Worm (Caenorhabditis elegans): ENCODE measurements around the gene K08H10.10.

K08H10.10 gene

DNA sequence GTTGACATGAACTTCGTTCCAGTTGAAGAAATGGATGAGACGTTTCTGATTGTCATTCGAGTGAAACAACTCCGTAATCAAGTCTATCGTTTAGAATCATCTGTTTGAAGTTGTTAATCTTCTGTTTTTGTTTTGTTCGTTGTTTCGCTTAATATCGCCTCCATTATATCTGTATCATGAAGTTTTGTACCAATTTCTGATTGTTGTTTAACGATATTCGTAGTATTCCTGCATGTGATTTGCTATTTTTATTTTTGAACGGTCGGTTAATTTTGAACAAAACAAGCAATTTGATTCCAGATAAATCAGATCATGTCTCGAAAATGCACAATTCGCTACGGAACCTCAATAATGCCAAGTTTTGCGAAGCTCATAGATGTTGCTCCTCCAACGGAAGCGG lies 18.3 kb upstream of the K08H10.10 start, which contains the start of gene C27H6.9:
C27H6.9 (plus strand) TSS at position 301 of the 400 bp plus-strand sequence.
- no peak for TF ChIP-seq hmbx-1 (tag; optimal IDR thresholded peaks at IDR 0.05)
- TF ChIP-seq B0310.2 (tag; optimal IDR thresholded peaks at IDR 0.05): no peak
- no peak for TF ChIP-seq tra-4 (tag; optimal IDR thresholded peaks at IDR 0.05)
- TF ChIP-seq tbx-11 (GFP tag; IDR thresholded peaks at IDR 0.05): no peak
- no peak for TF ChIP-seq ceh-36 (tag; optimal IDR thresholded peaks at IDR 0.05)
- TF ChIP-seq ama-1 (optimal IDR thresholded peaks at IDR 0.05): no peak

DNA sequence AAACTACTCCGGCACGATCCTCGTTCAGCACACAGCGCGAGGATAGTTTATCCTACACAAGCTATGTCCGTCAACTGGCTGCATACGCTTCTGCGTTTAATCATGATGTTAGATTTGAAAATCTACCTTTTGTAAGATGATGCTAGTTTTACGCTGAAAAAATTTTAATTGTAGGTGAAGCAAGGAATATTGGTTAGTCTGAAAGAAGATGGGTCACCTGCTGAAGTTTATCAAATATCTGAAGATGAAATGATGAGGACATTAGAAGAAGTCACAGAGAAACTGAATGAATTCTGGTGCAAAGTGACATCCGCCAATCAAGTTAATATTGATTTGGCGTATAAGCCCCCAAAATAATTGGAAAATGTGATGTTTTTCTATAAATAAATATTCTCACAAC lies 17.3 kb upstream of the K08H10.10 start:
- no peak for TF ChIP-seq pes-1 (GFP tag; IDR thresholded peaks at IDR 0.05)
- TF ChIP-seq F13C5.2 (tag; optimal IDR thresholded peaks at IDR 0.05): no peak
- no peak for TF ChIP-seq sea-1 (GFP tag; conservative IDR thresholded peaks at IDR 0.05)
- TF ChIP-seq flt-1 (GFP tag; IDR thresholded peaks at IDR 0.05): no peak
- TF ChIP-seq scrt-1 (GFP tag; IDR thresholded peaks at IDR 0.05): no peak
- TF ChIP-seq ama-1 (optimal IDR thresholded peaks at IDR 0.05): no peak
- no peak for TF ChIP-seq ceh-36 (tag; optimal IDR thresholded peaks at IDR 0.05)
- TF ChIP-seq tra-4 (tag; optimal IDR thresholded peaks at IDR 0.05): no peak
- no peak for TF ChIP-seq ceh-13 (GFP tag; optimal IDR thresholded peaks at IDR 0.05)
- no peak for TF ChIP-seq hnd-1 (tag; optimal IDR thresholded peaks at IDR 0.05)
- TF ChIP-seq tbx-37 (GFP tag; conservative IDR thresholded peaks at IDR 0.05): no peak
- no peak for TF ChIP-seq B0310.2 (tag; optimal IDR thresholded peaks at IDR 0.05)
- TF ChIP-seq ets-7 (tag; optimal IDR thresholded peaks at IDR 0.05): no peak

DNA sequence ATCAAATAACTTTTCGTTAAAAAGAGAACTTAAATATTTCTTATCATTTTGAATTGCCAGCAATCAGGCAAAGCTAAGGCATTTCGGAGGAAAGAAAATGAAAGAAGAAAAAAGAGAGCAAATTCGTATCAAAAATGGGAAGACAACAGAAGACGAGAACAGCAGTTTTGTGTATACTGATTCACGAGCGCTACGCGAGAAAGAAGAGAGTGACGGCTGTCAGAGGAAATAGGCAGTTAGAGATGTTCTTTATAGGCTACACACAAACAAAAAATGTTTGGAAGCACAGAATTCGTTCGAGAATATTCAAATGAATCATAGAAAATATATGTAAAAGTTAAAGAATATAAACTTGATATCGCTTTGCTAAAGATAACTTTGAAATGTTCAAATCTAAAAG lies 16.0 kb upstream of the K08H10.10 start:
- no peak for TF ChIP-seq tbx-37 (GFP tag; conservative IDR thresholded peaks at IDR 0.05)
- TF ChIP-seq hmbx-1 (tag; optimal IDR thresholded peaks at IDR 0.05): no peak
- no peak for TF ChIP-seq tra-4 (tag; optimal IDR thresholded peaks at IDR 0.05)

DNA sequence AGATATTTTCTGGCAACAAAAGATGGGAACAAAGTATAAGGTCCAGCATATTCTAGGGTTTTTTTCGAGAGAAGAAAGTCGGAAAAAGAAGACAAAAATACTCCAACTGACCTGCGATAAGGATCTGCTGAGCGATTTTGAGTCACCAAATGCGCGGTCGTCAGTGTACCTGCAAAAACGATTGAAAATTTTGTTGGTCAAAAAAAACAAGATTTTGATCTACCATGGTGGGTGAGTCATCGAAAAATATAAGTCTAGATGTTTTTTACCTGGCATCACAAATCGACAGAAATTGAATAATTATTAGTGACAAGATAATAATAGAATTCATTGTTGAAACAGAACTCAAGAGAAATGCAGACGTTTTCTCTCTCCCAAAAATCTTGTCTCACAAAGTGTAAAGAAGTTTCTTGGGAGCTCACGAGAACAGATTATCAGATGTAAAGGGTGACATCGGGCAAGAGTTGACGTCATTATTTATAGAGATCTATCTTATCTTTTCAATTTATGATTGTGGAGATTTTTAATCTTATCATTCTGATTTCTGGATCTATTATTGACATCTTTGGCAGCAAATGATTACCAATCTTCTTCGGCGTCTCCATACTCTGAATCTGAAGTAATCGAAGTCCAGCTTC lies 15.5 kb upstream of the K08H10.10 start:
- TF ChIP-seq ama-1 (optimal IDR thresholded peaks at IDR 0.05) (no peak), B0310.2 (tag; optimal IDR thresholded peaks at IDR 0.05) (no peak), ceh-13 (GFP tag; optimal IDR thresholded peaks at IDR 0.05) (no peak), tbx-11 (GFP tag; IDR thresholded peaks at IDR 0.05) (no peak), ets-7 (tag; optimal IDR thresholded peaks at IDR 0.05) (no peak), F13C5.2 (tag; optimal IDR thresholded peaks at IDR 0.05) (no peak), flt-1 (GFP tag; IDR thresholded peaks at IDR 0.05) (no peak), hnd-1 (tag; optimal IDR thresholded peaks at IDR 0.05) (no peak)

ce11 chrV:9986177-9986576 lies 14.7 kb upstream of the K08H10.10 start, which contains the start of gene rmd-2:
TSS of gene rmd-2 (minus strand) at chrV:9986277.
- TF ChIP-seq sea-1 (GFP tag; conservative IDR thresholded peaks at IDR 0.05) (no peak), flt-1 (GFP tag; IDR thresholded peaks at IDR 0.05) (no peak), hmg-4 (GFP tag; optimal IDR thresholded peaks at IDR 0.05) (no peak), scrt-1 (GFP tag; IDR thresholded peaks at IDR 0.05) (no peak), ets-7 (tag; optimal IDR thresholded peaks at IDR 0.05) (no peak), tbx-11 (GFP tag; IDR thresholded peaks at IDR 0.05) (no peak), F13C5.2 (tag; optimal IDR thresholded peaks at IDR 0.05) (no peak), aly-1 (tag; optimal IDR thresholded peaks at IDR 0.05) (no peak), pes-1 (GFP tag; IDR thresholded peaks at IDR 0.05) (no peak), hnd-1 (tag; optimal IDR thresholded peaks at IDR 0.05) (no peak), ceh-36 (tag; optimal IDR thresholded peaks at IDR 0.05) (no peak), B0310.2 (tag; optimal IDR thresholded peaks at IDR 0.05) (no peak), tbx-37 (GFP tag; conservative IDR thresholded peaks at IDR 0.05) (no peak), ceh-13 (GFP tag; optimal IDR thresholded peaks at IDR 0.05) (no peak), tra-4 (tag; optimal IDR thresholded peaks at IDR 0.05) (no peak), hmbx-1 (tag; optimal IDR thresholded peaks at IDR 0.05) (no peak)

- TF ChIP-seq flt-1 (GFP tag; IDR thresholded peaks at IDR 0.05): no peak
- TF ChIP-seq B0310.2 (tag; optimal IDR thresholded peaks at IDR 0.05): no peak
- TF ChIP-seq hmg-4 (GFP tag; optimal IDR thresholded peaks at IDR 0.05): no peak
- no peak for TF ChIP-seq ceh-36 (tag; optimal IDR thresholded peaks at IDR 0.05)
- TF ChIP-seq F13C5.2 (tag; optimal IDR thresholded peaks at IDR 0.05): no peak
- TF ChIP-seq tbx-37 (GFP tag; conservative IDR thresholded peaks at IDR 0.05): no peak
- TF ChIP-seq tbx-11 (GFP tag; IDR thresholded peaks at IDR 0.05): no peak
- TF ChIP-seq hmbx-1 (tag; optimal IDR thresholded peaks at IDR 0.05): no peak
- TF ChIP-seq hnd-1 (tag; optimal IDR thresholded peaks at IDR 0.05): no peak
Observed at ce11 chrV:9987688-9988087, 13.2 kb upstream of the K08H10.10 start, which contains the start of gene C27H6.8. TSS of gene C27H6.8 (minus strand) at chrV:9987788.

DNA sequence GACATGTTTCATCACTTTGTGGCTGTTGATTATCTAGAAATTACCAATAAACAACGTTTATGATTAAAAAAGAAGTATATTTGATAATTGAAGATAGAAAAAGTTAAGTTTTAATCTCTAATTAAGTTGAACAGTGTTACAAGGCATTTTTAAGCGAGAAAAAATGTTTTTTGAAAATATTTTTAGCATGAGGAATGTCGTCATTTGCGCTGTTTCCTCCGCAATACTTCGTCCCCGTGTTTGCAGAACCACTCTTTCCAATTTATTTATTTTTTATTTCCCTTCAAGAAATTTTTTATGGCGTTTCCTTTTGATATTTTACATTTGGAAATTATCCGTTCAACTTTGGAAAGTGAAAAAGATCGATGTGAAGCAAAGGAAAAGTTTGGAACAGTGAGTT lies 9.2 kb upstream of the K08H10.10 start, which contains the start of the genes rde-1 and trpp-6:
rde-1 (minus strand) TSS at position 33 of the 400 bp plus-strand sequence.
trpp-6 (plus strand) TSS at position 286 of the 400 bp plus-strand sequence.
- no peak for TF ChIP-seq ceh-36 (tag; optimal IDR thresholded peaks at IDR 0.05)

DNA sequence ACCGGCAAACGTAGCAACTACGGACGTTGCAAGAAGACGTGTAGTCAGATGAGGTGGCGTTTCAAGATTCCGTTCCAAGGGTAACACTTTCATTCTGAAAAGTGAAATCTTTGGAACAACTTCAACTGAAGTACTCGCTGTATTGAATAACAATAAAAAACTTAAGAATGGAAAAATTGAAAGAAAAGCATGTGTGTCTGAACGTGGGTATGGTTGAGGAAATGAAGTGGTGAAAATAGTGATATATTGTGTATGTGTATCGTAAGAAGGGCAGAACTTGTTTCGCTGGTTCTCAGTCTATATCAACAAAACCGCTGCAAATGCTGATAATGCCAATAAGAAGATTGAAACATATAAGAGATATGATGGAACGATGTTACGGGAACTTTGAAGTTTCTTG lies 5.1 kb upstream of the K08H10.10 start, which contains the start of gene K08H10.6:
K08H10.6 (minus strand) TSS at position 101 of the 400 bp plus-strand sequence.
- TF ChIP-seq aly-1 (tag; optimal IDR thresholded peaks at IDR 0.05) (no peak), hmbx-1 (tag; optimal IDR thresholded peaks at IDR 0.05) (no peak), scrt-1 (GFP tag; IDR thresholded peaks at IDR 0.05) (no peak), pes-1 (GFP tag; IDR thresholded peaks at IDR 0.05) (no peak), hmg-4 (GFP tag; optimal IDR thresholded peaks at IDR 0.05) (no peak), ceh-36 (tag; optimal IDR thresholded peaks at IDR 0.05) (no peak), tbx-11 (GFP tag; IDR thresholded peaks at IDR 0.05) (no peak), hnd-1 (tag; optimal IDR thresholded peaks at IDR 0.05) (no peak), ama-1 (optimal IDR thresholded peaks at IDR 0.05) (no peak), ceh-13 (GFP tag; optimal IDR thresholded peaks at IDR 0.05) (no peak)
